Fruit fly (Drosophila melanogaster): ENCODE results near the gene TwdlP.

DNA sequence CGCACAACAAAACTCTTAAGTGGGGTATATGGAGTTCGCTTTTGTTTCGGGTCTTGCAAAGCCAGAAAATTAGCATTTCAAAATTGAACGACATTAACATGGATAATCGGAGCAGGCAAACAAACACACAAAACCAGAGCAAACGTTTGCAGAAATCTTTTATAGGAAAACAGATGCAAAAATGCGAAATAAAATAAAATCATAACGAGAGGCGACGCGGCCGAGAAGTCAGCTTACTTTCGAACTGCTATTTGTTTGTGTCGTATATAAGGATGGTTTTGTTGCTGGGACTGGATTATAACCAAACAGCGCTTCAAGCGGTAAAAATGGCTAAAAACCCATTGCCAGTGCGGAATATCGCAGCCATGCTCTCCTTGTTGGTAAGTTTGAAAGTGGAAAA lies 15.2 kb upstream of the TwdlP start, which contains the start of gene TwdlS:
- TF ChIP-seq CG5204 (GFP tag; optimal IDR thresholded peaks at IDR 0.05) (no peak), CG33017 (tag; optimal IDR thresholded peaks at IDR 0.05) (no peak), Clk (GFP tag; optimal IDR thresholded peaks at IDR 0.05) (no peak), CG7101 (tag; optimal IDR thresholded peaks at IDR 0.05) (no peak), CG7045 (GFP tag; optimal IDR thresholded peaks at IDR 0.05) (no peak), pad (GFP tag; optimal IDR thresholded peaks at IDR 0.05) (no peak), Crg-1 (GFP tag; optimal IDR thresholded peaks at IDR 0.05) (no peak), cnc (optimal IDR thresholded peaks at IDR 0.05) (no peak), ovo (GFP tag; optimal IDR thresholded peaks at IDR 0.05) (no peak), CG11617 (GFP tag; optimal IDR thresholded peaks at IDR 0.05) (no peak), Hr96 (GFP tag; optimal IDR thresholded peaks at IDR 0.05) (no peak), toe (GFP tag; optimal IDR thresholded peaks at IDR 0.05) (no peak)
